Worm (Caenorhabditis elegans) whole organism, L4 larva: ENCODE results near the gene Y38H6C.20.
A peak's percentile ranks its signal among the peaks of the same experiment; 100 is the strongest.

Experiments used
- R02D3.7 ChIP-seq: fragments of 150-350 bp; sonication (generic microtip); optimal IDR thresholded peaks from 3 replicates; lab custom pipeline; 2014; ENCODE audit warnings: missing biosample characterization, missing genetic modification characterization
- fos-1 ChIP-seq: fragments of 150-350 bp; optimal IDR thresholded peaks from 2 replicates; lab custom pipeline; 2014; ENCODE audit warnings: missing biosample characterization, missing genetic modification characterization
- hmg-1.1 ChIP-seq: fragments of 200-800 bp; sonication (Bioruptor generic); IDR thresholded peaks from 2 replicates; pipeline ENCODE4 v1.3.6; 2022; ENCODE audit warnings: missing genetic modification reagents, missing genetic modification characterization, missing compliant biosample characterization
- jun-1 ChIP-seq: fragments of 150-350 bp; optimal IDR thresholded peaks from 2 replicates; lab custom pipeline; 2014; ENCODE audit warnings: missing biosample characterization, missing genetic modification reagents, missing genetic modification characterization
- lin-13 ChIP-seq: fragments of 150-350 bp; optimal IDR thresholded peaks from 2 replicates; lab custom pipeline; 2014; ENCODE audit warnings: missing biosample characterization, missing genetic modification reagents, missing genetic modification characterization
- lin-15B ChIP-seq: fragments of 150-350 bp; sonication (generic microtip); optimal IDR thresholded peaks from 3 replicates; lab custom pipeline; 2014; ENCODE audit warnings: missing biosample characterization, missing genetic modification characterization
- lsy-2 ChIP-seq, 2 experiments: fragments of 150-350 bp in 1 of 2; sonication (generic microtip) in 1 of 2; optimal IDR thresholded peaks; 2 replicates each; lab custom pipeline; 2014 to 2017; ENCODE audit warnings: missing biosample characterization in 2 of 2, missing genetic modification characterization in 2 of 2
- nhr-237 ChIP-seq: sonication (generic microtip); optimal IDR thresholded peaks from 2 replicates; lab custom pipeline; 2017; ENCODE audit warnings: missing biosample characterization, missing genetic modification characterization
- nhr-77 ChIP-seq: fragments of 150-350 bp; optimal IDR thresholded peaks from 2 replicates; lab custom pipeline; 2014; ENCODE audit warnings: missing biosample characterization, missing genetic modification characterization
- pqm-1 ChIP-seq: sonication (generic microtip); optimal IDR thresholded peaks from 2 replicates; lab custom pipeline; 2017; ENCODE audit warnings: missing biosample characterization, missing genetic modification characterization
- unc-39 ChIP-seq: sonication (generic microtip); optimal IDR thresholded peaks from 2 replicates; lab custom pipeline; 2017; ENCODE audit warnings: missing biosample characterization, missing genetic modification characterization

- peak; percentile 33 for TF ChIP-seq lin-13 (GFP tag; lab: Kevin White, UChicago)
- no peak for TF ChIP-seq R02D3.7 (tag; lab: Kevin White, UChicago)
- no peak for TF ChIP-seq lin-15B
- TF ChIP-seq unc-39 (tag; lab: Kevin White, UChicago), result no peak
- TF ChIP-seq jun-1 (tag; lab: Kevin White, UChicago), result no peak
- peak; percentile 56 for TF ChIP-seq pqm-1 (tag; lab: Kevin White, UChicago)
- TF ChIP-seq fos-1 (tag; lab: Kevin White, UChicago), result no peak
- no peak for TF ChIP-seq hmg-1.1 (GFP tag; lab: Robert Waterston, UW)
- TF ChIP-seq lsy-2 (tag; optimal IDR thresholded peaks at IDR 0.05; lab: Kevin White, UChicago), result no peak
- no peak for TF ChIP-seq nhr-77 (tag; lab: Kevin White, UChicago)
- TF ChIP-seq nhr-237, result no peak
These were observed 52.0 kb downstream of the Y38H6C.20 start, which contains the start of gene dct-16 for ce11 chrV:20498980-20499379.
